Fruit fly (Drosophila melanogaster) whole organism, embryonic: Measurements from ENCODE around the gene CG13031.

Experiments
- ATbp ChIP-seq: fragments of 200-800 bp; sonication (Bioruptor generic); optimal IDR thresholded peaks from 2 replicates; lab custom pipeline; 2017; ENCODE audit warnings: missing biosample characterization, mild to moderate bottlenecking, missing genetic modification characterization, missing genetic modification reagents
- Awh ChIP-seq: fragments of 200-800 bp; sonication (Bioruptor generic); IDR thresholded peaks from 2 replicates; pipeline ENCODE4, ENCODE4 v1.3.6; 2022; ENCODE audit warnings: missing biosample characterization, missing genetic modification characterization
- Bdp1 ChIP-seq: fragments of 200-800 bp; sonication (Bioruptor generic); optimal IDR thresholded peaks from 3 replicates; lab custom pipeline; 2016; ENCODE audit warnings: missing biosample characterization, missing genetic modification characterization
- CG11560 ChIP-seq: fragments of 200-800 bp; sonication (Bioruptor generic); IDR thresholded peaks from 3 replicates; pipeline ENCODE4 v1.3.6; 2022; ENCODE audit warnings: missing biosample characterization, missing genetic modification characterization
- CG12236 ChIP-seq: fragments of 200-800 bp; sonication (Bioruptor generic); optimal IDR thresholded peaks from 2 replicates; lab custom pipeline; 2016; ENCODE audit warnings: missing biosample characterization, missing genetic modification characterization
- CG13296 ChIP-seq: fragments of 200-800 bp; sonication (Bioruptor generic); optimal IDR thresholded peaks from 3 replicates; lab custom pipeline; 2018; ENCODE audit warnings: missing biosample characterization, mild to moderate bottlenecking, missing genetic modification characterization
- CG14014 ChIP-seq: fragments of 200-800 bp; sonication (Bioruptor generic); IDR thresholded peaks from 2 replicates; pipeline ENCODE4 v1.3.6; 2022; ENCODE audit warnings: missing biosample characterization, missing genetic modification characterization
- CG16813 ChIP-seq: fragments of 200-800 bp; sonication (Bioruptor generic); IDR thresholded peaks from 3 replicates; pipeline ENCODE4 v1.3.6; 2022; ENCODE audit warnings: missing biosample characterization, missing genetic modification characterization; ENCODE audit not compliant: partially characterized antibody
- CG2129 ChIP-seq: fragments of 200-800 bp; sonication (Bioruptor generic); IDR thresholded peaks from 2 replicates; pipeline ENCODE4 v1.3.6; 2022; ENCODE audit warnings: missing biosample characterization, missing genetic modification characterization; ENCODE audit not compliant: partially characterized antibody
- CG30431 ChIP-seq: fragments of 200-800 bp; sonication (Bioruptor generic); optimal IDR thresholded peaks from 2 replicates; lab custom pipeline; 2017; ENCODE audit warnings: missing biosample characterization, missing genetic modification characterization
- CG32767 ChIP-seq: fragments of 200-800 bp; sonication (Bioruptor generic); IDR thresholded peaks from 2 replicates; pipeline ENCODE4 v1.3.6; 2022; ENCODE audit warnings: missing biosample characterization, missing genetic modification characterization
- CG3726 ChIP-seq: fragments of 200-800 bp; sonication (Bioruptor generic); IDR thresholded peaks from 3 replicates; pipeline ENCODE4, ENCODE4 v1.3.6; 2022; ENCODE audit warnings: missing biosample characterization, missing genetic modification characterization
- CG4360 ChIP-seq: fragments of 200-800 bp; sonication (Bioruptor generic); IDR thresholded peaks from 2 replicates; pipeline ENCODE4 v1.3.6; 2022; ENCODE audit warnings: missing biosample characterization, missing genetic modification characterization
- CG4707 ChIP-seq: fragments of 200-800 bp; sonication (Bioruptor generic); optimal IDR thresholded peaks from 2 replicates; lab custom pipeline; 2018; ENCODE audit warnings: missing biosample characterization, mild to moderate bottlenecking, missing genetic modification characterization, moderate library complexity
- CG6254 ChIP-seq: fragments of 200-800 bp; sonication (Bioruptor generic); optimal IDR thresholded peaks from 3 replicates; lab custom pipeline; 2017; ENCODE audit warnings: mild to moderate bottlenecking, missing biosample characterization, missing genetic modification reagents, missing genetic modification characterization
- CG6272 ChIP-seq: fragments of 200-800 bp; sonication (Bioruptor generic); IDR thresholded peaks from 2 replicates; pipeline ENCODE4 v1.3.6; 2022; ENCODE audit warnings: missing biosample characterization, missing genetic modification characterization
- CG6689 ChIP-seq: fragments of 200-800 bp; sonication (Bioruptor generic); IDR thresholded peaks from 2 replicates; pipeline ENCODE4 v1.3.6; 2022; ENCODE audit warnings: missing biosample characterization, missing genetic modification characterization
- CG7928 ChIP-seq: fragments of 200-800 bp; sonication (Bioruptor generic); optimal IDR thresholded peaks from 2 replicates; lab custom pipeline; 2017; ENCODE audit warnings: missing biosample characterization, mild to moderate bottlenecking, missing genetic modification characterization
- CG7963 ChIP-seq: fragments of 200-800 bp; sonication (Bioruptor generic); IDR thresholded peaks from 3 replicates; pipeline ENCODE4 v1.3.6; 2022; ENCODE audit warnings: missing biosample characterization, missing genetic modification characterization; ENCODE audit not compliant: partially characterized antibody
- CG8478 ChIP-seq: fragments of >200 bp; optimal IDR thresholded peaks from 2 replicates; lab custom pipeline; 2018
- CG8765 ChIP-seq: fragments of 200-800 bp; sonication (Bioruptor generic); IDR thresholded peaks from 2 replicates; pipeline ENCODE4 v1.3.6; 2022; ENCODE audit warnings: missing biosample characterization, missing genetic modification characterization
- CrebB ChIP-seq: fragments of 200-800 bp; sonication (Bioruptor generic); optimal IDR thresholded peaks from 3 replicates; lab custom pipeline; 2018; ENCODE audit warnings: missing biosample characterization, mild to moderate bottlenecking, missing genetic modification characterization
- Dfd ChIP-seq, 2 experiments: fragments of >200 bp; optimal IDR thresholded peaks; 2 replicates each; lab custom pipeline; 2017; ENCODE audit warnings: missing biosample characterization in 2 of 2, missing genetic modification characterization in 2 of 2
- Drgx ChIP-seq: fragments of 200-800 bp; sonication (Bioruptor generic); IDR thresholded peaks from 2 replicates; pipeline ENCODE4 v1.3.6; 2022; ENCODE audit warnings: missing biosample characterization, missing genetic modification characterization
- Ets65A ChIP-seq: fragments of 200-800 bp; sonication (Bioruptor generic); peaks from one replicate; lab custom pipeline; 2016; ENCODE audit warnings: missing biosample characterization, missing genetic modification characterization
- Fer1 ChIP-seq: fragments of 200-800 bp; sonication (Bioruptor generic); optimal IDR thresholded peaks from 2 replicates; lab custom pipeline; 2017; ENCODE audit warnings: missing biosample characterization, mild to moderate bottlenecking, missing genetic modification characterization
- HLHmδ ChIP-seq: fragments of 200-800 bp; sonication (Bioruptor generic); optimal IDR thresholded peaks from 2 replicates; lab custom pipeline; 2018; ENCODE audit warnings: missing biosample characterization, mild to moderate bottlenecking, missing genetic modification characterization, moderate library complexity
- Lhr ChIP-seq: fragments of 200-800 bp; sonication (Bioruptor generic); optimal IDR thresholded peaks from 3 replicates; lab custom pipeline; 2017; ENCODE audit warnings: mild to moderate bottlenecking, missing biosample characterization, missing genetic modification reagents, missing genetic modification characterization
- Myb ChIP-seq: fragments of 200-800 bp; sonication (Bioruptor generic); optimal IDR thresholded peaks from 2 replicates; lab custom pipeline; 2016; ENCODE audit warnings: missing biosample characterization, missing genetic modification characterization
- Opbp ChIP-seq: fragments of 200-800 bp; sonication (Bioruptor generic); IDR thresholded peaks from 3 replicates; pipeline ENCODE4 v1.3.6; 2022; ENCODE audit warnings: missing biosample characterization, missing genetic modification characterization; ENCODE audit not compliant: partially characterized antibody
- Sox102F ChIP-seq: fragments of 200-800 bp; sonication (Bioruptor generic); optimal IDR thresholded peaks from 2 replicates; lab custom pipeline; 2018; ENCODE audit warnings: missing biosample characterization, mild to moderate bottlenecking, missing genetic modification characterization, moderate library complexity
- TFAM ChIP-seq: fragments of 200-800 bp; sonication (Bioruptor generic); optimal IDR thresholded peaks from 2 replicates; lab custom pipeline; 2017; ENCODE audit warnings: missing biosample characterization, missing genetic modification characterization, inconsistent platforms
- al ChIP-seq: fragments of 200-800 bp; sonication (Bioruptor generic); IDR thresholded peaks from 2 replicates; pipeline ENCODE4 v1.3.6; 2022; ENCODE audit warnings: missing biosample characterization, missing genetic modification characterization
- ato ChIP-seq: fragments of 200-800 bp; sonication (Bioruptor generic); IDR thresholded peaks from 2 replicates; pipeline ENCODE4 v1.3.6; 2022; ENCODE audit warnings: missing biosample characterization, missing genetic modification characterization; ENCODE audit not compliant: partially characterized antibody
- cas ChIP-seq: fragments of 200-800 bp; sonication (Bioruptor generic); IDR thresholded peaks from 2 replicates; pipeline ENCODE4 v1.3.6; 2022; ENCODE audit warnings: missing biosample characterization, missing genetic modification characterization
- corto ChIP-seq: fragments of 200-800 bp; sonication (Bioruptor generic); optimal IDR thresholded peaks from 2 replicates; lab custom pipeline; 2016; ENCODE audit warnings: missing biosample characterization, mild to moderate bottlenecking, missing genetic modification characterization, moderate library complexity
- croc ChIP-seq: fragments of 200-800 bp; sonication (Bioruptor generic); conservative IDR thresholded peaks from 3 replicates; pipeline ENCODE4 v1.3.6; 2022; ENCODE audit warnings: missing biosample characterization, missing genetic modification characterization
- dan ChIP-seq: fragments of 200-800 bp; sonication (Bioruptor generic); IDR thresholded peaks from 2 replicates; pipeline ENCODE4 v1.3.6; 2022; ENCODE audit warnings: missing biosample characterization, missing genetic modification characterization
- en ChIP-seq: fragments of 200-800 bp; sonication (Bioruptor generic); optimal IDR thresholded peaks from 2 replicates; lab custom pipeline; 2016; ENCODE audit warnings: missing biosample characterization, missing genetic modification characterization
- fru ChIP-seq: fragments of >200 bp; optimal IDR thresholded peaks from 2 replicates; lab custom pipeline; 2017
- hth ChIP-seq: fragments of >200 bp; optimal IDR thresholded peaks from 2 replicates; lab custom pipeline; 2017; ENCODE audit warnings: inconsistent platforms
- lbe ChIP-seq: fragments of 200-800 bp; sonication (Bioruptor generic); optimal IDR thresholded peaks from 2 replicates; lab custom pipeline; 2016; ENCODE audit warnings: missing biosample characterization, mild to moderate bottlenecking, missing genetic modification characterization
- odd ChIP-seq: fragments of 200-800 bp; sonication (Bioruptor generic); optimal IDR thresholded peaks from 2 replicates; lab custom pipeline; 2017; ENCODE audit warnings: missing biosample characterization, mild to moderate bottlenecking, missing genetic modification characterization
- prd ChIP-seq, 3 experiments: fragments of >200 bp in 2 of 3; fragments of 200-800 bp in 1 of 3; sonication (Bioruptor generic) in 1 of 3; optimal IDR thresholded peaks in 2 of 3; IDR thresholded peaks in 1 of 3; 2 replicates in 2 of 3; 3 replicates in 1 of 3; pipeline versions ENCODE4 v1.3.6 to Lab custom; 2017 to 2022; ENCODE audit warnings: missing biosample characterization in 1 of 3, missing genetic modification characterization in 1 of 3
- repo ChIP-seq: fragments of 200-800 bp; sonication (Bioruptor generic); optimal IDR thresholded peaks from 2 replicates; lab custom pipeline; 2016; ENCODE audit warnings: missing biosample characterization, missing genetic modification characterization
- salm ChIP-seq: fragments of 200-800 bp; sonication (Bioruptor generic); optimal IDR thresholded peaks from 2 replicates; lab custom pipeline; 2018; ENCODE audit warnings: missing biosample characterization, mild to moderate bottlenecking, missing genetic modification characterization
- sens ChIP-seq: fragments of 200-800 bp; sonication (Bioruptor generic); peaks from one replicate; lab custom pipeline; 2016; ENCODE audit warnings: missing biosample characterization, missing genetic modification characterization
- sima ChIP-seq: fragments of 200-800 bp; sonication (Bioruptor generic); optimal IDR thresholded peaks from 2 replicates; lab custom pipeline; 2016; ENCODE audit warnings: missing biosample characterization, missing genetic modification characterization
- stc ChIP-seq: fragments of 200-800 bp; sonication (Bioruptor generic); IDR thresholded peaks from 2 replicates; pipeline ENCODE4 v1.3.6; 2022; ENCODE audit warnings: missing biosample characterization, missing genetic modification characterization
- sug ChIP-seq: fragments of 200-800 bp; optimal IDR thresholded peaks from 2 replicates; lab custom pipeline; 2019; ENCODE audit warnings: missing biosample characterization, mild to moderate bottlenecking, missing genetic modification characterization, moderate library complexity
- yki ChIP-seq: fragments of >200 bp; optimal IDR thresholded peaks from 3 replicates; lab custom pipeline; 2018
- zen ChIP-seq: fragments of 200-800 bp; sonication (Bioruptor generic); optimal IDR thresholded peaks from 3 replicates; lab custom pipeline; 2018; ENCODE audit warnings: missing biosample characterization, mild to moderate bottlenecking, missing genetic modification characterization, moderate library complexity

The CG13031 gene

DNA sequence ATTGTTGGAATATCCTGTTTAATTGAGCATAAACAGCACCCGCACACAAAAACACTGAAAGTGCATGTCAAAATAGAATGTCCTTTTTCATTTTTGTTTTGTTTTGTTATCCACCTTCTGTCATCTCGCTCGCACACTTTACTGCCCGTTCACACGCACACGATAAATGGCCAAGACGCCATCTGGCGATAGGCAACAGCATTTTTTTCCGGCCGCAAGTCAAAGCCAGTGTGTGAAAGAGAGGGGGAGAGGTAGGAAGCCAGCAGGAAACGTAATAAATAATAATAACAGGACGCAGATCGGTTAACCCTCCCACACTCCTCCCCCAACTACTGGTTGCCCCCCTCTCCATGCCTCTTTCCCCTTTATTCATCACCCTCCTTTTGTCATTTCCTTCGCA lies 45.2 kb downstream of the CG13031 start (continued):
- TF ChIP-seq TFAM (peak; percentile 40), salm (tag; lab: Kevin White, UChicago) (no peak), Lhr (GFP tag; lab: Kevin White, UChicago) (peak; percentile 10), stc (0 out of 2 replicates have a peak, but pooled peaks have one; percentile 23), zen (tag; lab: Kevin White, UChicago) (peak; percentile 85), CG7928 (GFP tag; lab: Kevin White, UChicago) (no peak), CG32767 (no peak), Awh (GFP tag; lab: Robert Waterston, UW) (peak; percentile 34; the same call in 1 of the 2 replicates), CG14014 (GFP tag; lab: Robert Waterston, UW) (0 out of 2 replicates have a peak, but pooled peaks have one; percentile 25), Opbp (GFP tag; lab: Robert Waterston, UW) (0 out of 3 replicates have a peak, but pooled peaks have one; percentile 29), hth (no peak), CG6689 (no peak), CG12236 (no peak), fru (lab: Kevin White, UChicago) (no peak), CG16813 (GFP tag; lab: Robert Waterston, UW) (peak; percentile 11; the same call in 1 of the 3 replicates), en (GFP tag; lab: Kevin White, UChicago) (no peak), sima (GFP tag; lab: Kevin White, UChicago) (no peak), CG30431 (no peak), CG7963 (GFP tag; lab: Robert Waterston, UW) (no peak), sug (tag; lab: Kevin White, UChicago) (no peak), CG4707 (GFP tag; lab: Kevin White, UChicago) (peak; percentile 68), Bdp1 (GFP tag; lab: Kevin White, UChicago) (no peak), HLHmδ (GFP tag; lab: Kevin White, UChicago) (peak; percentile 92), dan (GFP tag; lab: Robert Waterston, UW) (no peak), CG6254 (peak; percentile 66), lbe (GFP tag; lab: Kevin White, UChicago) (no peak), Fer1 (peak; percentile 43), odd (peak; percentile 14), CG13296 (GFP tag; lab: Kevin White, UChicago) (peak; percentile 16), CG8478 (lab: Kevin White, UChicago) (no peak), Dfd (GFP tag; optimal IDR thresholded peaks at IDR 0.05; lab: Kevin White, UChicago) (no peak), sens (GFP tag; lab: Kevin White, UChicago) (peak; percentile 88), CG6272 (GFP tag; lab: Robert Waterston, UW) (no peak), CrebB (tag; lab: Kevin White, UChicago) (no peak), prd (optimal IDR thresholded peaks at IDR 0.05; lab: Kevin White, UChicago) (no peak), prd (GFP tag; IDR thresholded peaks at IDR 0.05; lab: Robert Waterston, UW) (peak; percentile 29; the same call in 1 of the 3 replicates), cas (GFP tag; lab: Robert Waterston, UW) (no peak), CG2129 (GFP tag; lab: Robert Waterston, UW) (no peak), CG8765 (no peak), CG11560 (no peak), ATbp (GFP tag; lab: Kevin White, UChicago) (no peak), croc (GFP tag; lab: Robert Waterston, UW) (no peak), CG3726 (no peak), ato (GFP tag; lab: Robert Waterston, UW) (no peak), Ets65A (GFP tag; lab: Kevin White, UChicago) (peak; percentile 81), CG4360 (GFP tag; lab: Robert Waterston, UW) (0 out of 2 replicates have a peak, but pooled peaks have one; percentile 29), repo (GFP tag; lab: Kevin White, UChicago) (no peak), Drgx (GFP tag; lab: Robert Waterston, UW) (no peak), corto (GFP tag; lab: Kevin White, UChicago) (no peak), yki (lab: Kevin White, UChicago) (no peak), Sox102F (GFP tag; lab: Kevin White, UChicago) (peak; percentile 2), Myb (GFP tag; lab: Kevin White, UChicago) (no peak), al (no peak)
